Fruit fly (Drosophila melanogaster) Kc167 (cell line): ENCODE measurements around the gene CG9331.

ENCODE experiments used
- insv ChIP-seq: fragments of >200 bp; optimal IDR thresholded peaks from 3 replicates; lab custom pipeline; 2018; ENCODE audit warnings: missing external identifiers
- psq ChIP-seq: fragments of >200 bp; optimal IDR thresholded peaks from 2 replicates; lab custom pipeline; 2017; ENCODE audit warnings: missing external identifiers

dm6 chr2L:20828701-20829100, 6.1 kb downstream of the CG9331 start:
- TF ChIP-seq psq (lab: Kevin White, UChicago): no peak
- no peak for TF ChIP-seq insv (lab: Kevin White, UChicago)
